Fruit fly (Drosophila melanogaster) ovary, adult (tissue): ENCODE data around the gene CG6511.
A peak's percentile ranks its signal among the peaks of the same experiment; 100 is the strongest.

ENCODE experiments used
- CG17801 ChIP-seq: fragments of 200-800 bp; optimal IDR thresholded peaks from 2 replicates; lab custom pipeline; 2019; ENCODE audit warnings: missing biosample characterization, mild to moderate bottlenecking, missing genetic modification characterization, moderate library complexity; ENCODE audit not compliant: partially characterized antibody

CG6511 gene

DNA sequence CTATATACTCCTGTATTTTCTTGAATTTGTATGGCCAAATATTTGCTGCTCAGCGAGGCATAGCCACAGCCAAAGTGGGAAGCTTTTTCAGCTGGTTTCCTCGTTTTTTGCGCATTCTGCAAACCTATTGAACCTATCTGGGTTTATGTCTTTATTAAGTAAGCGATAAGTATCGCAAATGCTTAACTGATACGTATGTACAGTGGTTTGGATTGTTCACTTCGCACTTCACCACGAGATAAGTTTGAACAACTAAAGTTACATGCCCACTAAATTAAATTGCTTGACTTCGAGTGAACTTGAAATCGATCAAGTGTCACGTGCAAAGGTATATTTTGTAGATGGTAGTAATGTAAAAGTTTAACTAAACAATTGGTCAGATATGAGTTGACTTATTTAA, 52.6 kb downstream of the CG6511 start:
- TF ChIP-seq CG17801 (GFP tag; lab: Kevin White, UChicago), result no peak

DNA sequence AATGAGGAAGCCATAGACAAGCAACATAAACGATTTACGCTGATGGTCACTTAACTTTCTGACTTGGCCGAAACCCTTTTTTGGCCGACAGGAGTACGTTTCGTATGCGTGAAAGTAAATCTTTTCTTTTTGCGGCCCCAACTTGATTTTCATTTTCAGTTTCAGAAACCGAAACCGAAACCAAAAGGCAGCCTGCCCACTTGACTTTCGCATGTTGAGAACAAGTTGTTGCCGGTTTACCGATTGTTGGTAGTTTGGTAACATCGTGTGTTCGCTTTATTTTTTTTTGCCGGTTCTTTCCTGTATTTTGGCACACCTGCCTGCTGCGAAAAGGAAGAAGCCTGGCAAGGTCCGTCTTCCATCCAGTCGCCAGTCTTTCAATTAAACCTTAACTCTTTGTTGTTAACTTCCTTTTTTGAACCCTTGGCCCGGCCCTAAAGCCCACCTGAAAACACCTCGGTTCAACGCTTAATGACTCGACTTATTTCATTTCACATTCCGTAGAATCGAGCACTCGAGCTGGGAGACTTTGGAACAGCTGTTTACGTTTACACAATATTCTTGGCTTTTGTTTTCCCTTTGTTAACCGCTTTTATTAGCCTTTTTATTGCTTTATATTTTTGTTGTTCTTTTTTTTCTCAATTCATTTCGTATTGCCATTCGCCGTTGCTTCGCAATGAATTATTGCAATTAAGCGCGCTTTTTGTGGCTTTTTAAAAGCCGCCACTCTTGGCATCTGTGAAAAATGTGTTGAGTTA, 54.0 kb downstream of the CG6511 start:
- TF ChIP-seq CG17801 (GFP tag; lab: Kevin White, UChicago), result peak; percentile 85
